Fruit fly (Drosophila melanogaster): ENCODE results near the gene Pex19.

Pex19 gene

dm6 chr2L:12063035-12063434, 28.6 kb upstream of the Pex19 start, which contains the start of gene Rab3-GAP (continued):
- peak; percentile 36 for TF ChIP-seq phol (tag; optimal IDR thresholded peaks at IDR 0.05)
- TF ChIP-seq ac (GFP tag; optimal IDR thresholded peaks at IDR 0.05) = no peak
- no peak for TF ChIP-seq bbx (GFP tag; IDR thresholded peaks at IDR 0.05; ENCODE audit: partially characterized antibody)
- no peak for TF ChIP-seq Deaf1 (tag; optimal IDR thresholded peaks at IDR 0.05)
- TF ChIP-seq ind (GFP tag; optimal IDR thresholded peaks at IDR 0.05) = peak; percentile 11
- TF ChIP-seq CG2889 (GFP tag; IDR thresholded peaks at IDR 0.05) = no peak
- no peak for TF ChIP-seq kni (GFP tag; optimal IDR thresholded peaks at IDR 0.05)
- TF ChIP-seq eyg (GFP tag; optimal IDR thresholded peaks at IDR 0.05) = no peak
- TF ChIP-seq stc (GFP tag; IDR thresholded peaks at IDR 0.05) = no peak; the same call in 1 of the 2 replicates
- no peak for TF ChIP-seq kay (GFP tag; optimal IDR thresholded peaks at IDR 0.05)
- peak; percentile 23 for TF ChIP-seq CG10979 (tag; optimal IDR thresholded peaks at IDR 0.05)
- TF ChIP-seq Fer2 (tag; optimal IDR thresholded peaks at IDR 0.05) = no peak
- TF ChIP-seq CG18011 (GFP tag; optimal IDR thresholded peaks at IDR 0.05) = no peak
- no peak for TF ChIP-seq dmrt99B (tag; optimal IDR thresholded peaks at IDR 0.05)
- no peak for TF ChIP-seq CG4730 (GFP tag; IDR thresholded peaks at IDR 0.05)
- TF ChIP-seq Gug (GFP tag; IDR thresholded peaks at IDR 0.05) = no peak
- TF ChIP-seq CG43689 (GFP tag; IDR thresholded peaks at IDR 0.05) = no peak
- no peak for TF ChIP-seq sd (tag; optimal IDR thresholded peaks at IDR 0.05)
- peak; percentile 55 for TF ChIP-seq tna (GFP tag; IDR thresholded peaks at IDR 0.05; ENCODE audit: partially characterized antibody)
- no peak for TF ChIP-seq Atf-2 (GFP tag; optimal IDR thresholded peaks at IDR 0.05)
- TF ChIP-seq CG4617 (GFP tag; optimal IDR thresholded peaks at IDR 0.05; ENCODE audit: borderline replicate concordance) = peak; percentile 6
- TF ChIP-seq CG10209 (GFP tag; optimal IDR thresholded peaks at IDR 0.05) = no peak
- TF ChIP-seq CG6791 (GFP tag; IDR thresholded peaks at IDR 0.05; ENCODE audit: partially characterized antibody) = peak; percentile 45; the same call in 1 of the 3 replicates
- TF ChIP-seq stwl (tag; optimal IDR thresholded peaks at IDR 0.05) = peak; percentile 75
- no peak for TF ChIP-seq Jarid2 (GFP tag; optimal IDR thresholded peaks at IDR 0.05)
- TF ChIP-seq CG31365 (tag; optimal IDR thresholded peaks at IDR 0.05) = no peak
- no peak for TF ChIP-seq Ets65A (GFP tag)
- no peak for TF ChIP-seq pros (GFP tag; optimal IDR thresholded peaks at IDR 0.05)
- no peak for TF ChIP-seq psq (GFP tag; optimal IDR thresholded peaks at IDR 0.05)
- TF ChIP-seq CoRest (tag; optimal IDR thresholded peaks at IDR 0.05) = peak; percentile 10
- TF ChIP-seq sens (GFP tag) = peak; percentile 87
- TF ChIP-seq mam (GFP tag; optimal IDR thresholded peaks at IDR 0.05) = no peak
- peak in 1 of 3 experiments; percentile 19 for TF ChIP-seq Stat92E (GFP tag; optimal IDR thresholded peaks at IDR 0.05)
- TF ChIP-seq chm (GFP tag; IDR thresholded peaks at IDR 0.05) = no peak
- no peak for TF ChIP-seq cg (GFP tag; optimal IDR thresholded peaks at IDR 0.05)
- TF ChIP-seq gcm2 (GFP tag; optimal IDR thresholded peaks at IDR 0.05) = no peak
- no peak for TF ChIP-seq CG13894 (tag; optimal IDR thresholded peaks at IDR 0.05)
- peak; percentile 36 for TF ChIP-seq BEAF-32 (GFP tag; optimal IDR thresholded peaks at IDR 0.05)
- no peak for TF ChIP-seq Mrtf (GFP tag; IDR thresholded peaks at IDR 0.05)
- TF ChIP-seq vvl (GFP tag; IDR thresholded peaks at IDR 0.05) = peak; percentile 59
- peak; percentile 63 for TF ChIP-seq hbn (GFP tag; IDR thresholded peaks at IDR 0.05; ENCODE audit: partially characterized antibody)
- no peak for TF ChIP-seq CG7786 (GFP tag; optimal IDR thresholded peaks at IDR 0.05)
- no peak for TF ChIP-seq CG7271 (tag; optimal IDR thresholded peaks at IDR 0.05)
- no peak for TF ChIP-seq CG11560 (tag; IDR thresholded peaks at IDR 0.05)
- peak; percentile 84 for TF ChIP-seq Dref (GFP tag; IDR thresholded peaks at IDR 0.05)
- TF ChIP-seq CG31441 (GFP tag; IDR thresholded peaks at IDR 0.05) = no peak; the same call in 1 of the 2 replicates
- no peak for TF ChIP-seq NC2β (GFP tag; optimal IDR thresholded peaks at IDR 0.05)
- no peak for TF ChIP-seq Hr51 (GFP tag; optimal IDR thresholded peaks at IDR 0.05)
- TF ChIP-seq salm (tag; optimal IDR thresholded peaks at IDR 0.05) = no peak
- TF ChIP-seq Hr39 (optimal IDR thresholded peaks at IDR 0.05) = no peak
- no peak for TF ChIP-seq fd96Cb (tag; optimal IDR thresholded peaks at IDR 0.05)

Measured in whole organism, embryonic.